Fruit fly (Drosophila melanogaster) Kc167 (cell line): ENCODE results near the gene CG13287.

ENCODE experiments used
- Myc ChIP-seq: fragments of >200 bp; optimal IDR thresholded peaks from 2 replicates; lab custom pipeline; 2017; ENCODE audit warnings: missing external identifiers
- h ChIP-seq: fragments of >200 bp; optimal IDR thresholded peaks from 3 replicates; lab custom pipeline; 2018; ENCODE audit warnings: missing external identifiers
- insv ChIP-seq: fragments of >200 bp; optimal IDR thresholded peaks from 3 replicates; lab custom pipeline; 2018; ENCODE audit warnings: missing external identifiers
- psq ChIP-seq: fragments of >200 bp; optimal IDR thresholded peaks from 2 replicates; lab custom pipeline; 2017; ENCODE audit warnings: missing external identifiers

DNA sequence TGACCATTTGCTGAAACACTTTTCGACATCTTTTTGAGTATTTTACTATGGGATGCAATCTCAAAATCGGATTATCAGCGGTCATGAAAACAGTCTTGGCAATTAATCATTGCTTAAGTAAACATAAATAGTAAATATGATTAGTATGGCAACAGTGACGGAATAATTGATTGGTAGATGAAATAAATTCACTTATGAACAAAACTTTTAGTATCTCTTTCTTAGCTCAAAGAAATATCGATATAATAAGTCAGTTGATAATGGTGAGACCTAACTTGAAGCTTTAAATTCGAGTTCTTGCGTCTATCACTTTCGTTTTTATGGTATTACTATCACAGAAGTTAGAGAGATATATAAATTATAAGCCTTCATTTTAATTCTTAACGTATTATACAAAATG lies 10.9 kb upstream of the CG13287 start, which contains the start of gene CG5568:
- no peak for TF ChIP-seq insv (lab: Kevin White, UChicago)
- no peak for TF ChIP-seq h (lab: Kevin White, UChicago)
- TF ChIP-seq Myc (lab: Kevin White, UChicago): no peak
- TF ChIP-seq psq (lab: Kevin White, UChicago): no peak
